Worm (Caenorhabditis elegans) whole organism, young adult: ENCODE data around the gene mbk-1.

Source experiments
- B0035.1 ChIP-seq: sonication (generic microtip); optimal IDR thresholded peaks from 2 replicates; lab custom pipeline; 2016; ENCODE audit warnings: missing genetic modification characterization, mild to moderate bottlenecking, missing compliant biosample characterization, missing genotype, missing genetic modification reagents
- B0336.3 ChIP-seq: fragments of 200-800 bp; sonication (Bioruptor generic); IDR thresholded peaks from 2 replicates; pipeline ENCODE4 v1.3.6; 2022; ENCODE audit warnings: missing genetic modification characterization, missing compliant biosample characterization
- C17E4.6 ChIP-seq: fragments of 200-800 bp; sonication (Bioruptor generic); IDR thresholded peaks from 2 replicates; pipeline ENCODE4 v1.3.6; 2022; ENCODE audit warnings: missing genetic modification reagents, missing genetic modification characterization, missing compliant biosample characterization
- F37B4.10 ChIP-seq: fragments of 200-800 bp; sonication (Bioruptor generic); IDR thresholded peaks from 2 replicates; pipeline ENCODE4 v1.3.6; 2022; ENCODE audit warnings: missing genetic modification characterization, missing compliant biosample characterization
- F39B2.1 ChIP-seq: fragments of 200-800 bp; sonication (Bioruptor generic); IDR thresholded peaks from 2 replicates; pipeline ENCODE4 v1.3.6; 2022; ENCODE audit warnings: missing genetic modification reagents, missing genetic modification characterization, missing compliant biosample characterization
- F55B11.4 ChIP-seq: sonication (generic microtip); optimal IDR thresholded peaks from 2 replicates; lab custom pipeline; 2016; ENCODE audit warnings: missing compliant biosample characterization, missing genetic modification characterization, borderline replicate concordance; ENCODE audit not compliant: insufficient read depth
- F57C9.4 ChIP-seq: sonication (generic microtip); optimal IDR thresholded peaks from 2 replicates; lab custom pipeline; 2017; ENCODE audit warnings: mild to moderate bottlenecking, missing genetic modification characterization, missing compliant biosample characterization
- K11D2.4 ChIP-seq: fragments of 200-800 bp; sonication (Bioruptor generic); IDR thresholded peaks from 2 replicates; pipeline ENCODE4 v1.3.6; 2022; ENCODE audit warnings: missing genetic modification reagents, missing genetic modification characterization, missing compliant biosample characterization
- T26A5.8 ChIP-seq: sonication (generic microtip); optimal IDR thresholded peaks from 2 replicates; lab custom pipeline; 2016; ENCODE audit warnings: missing genetic modification characterization, missing compliant biosample characterization
- Y53F4B.3 ChIP-seq: fragments of 200-800 bp; sonication (Bioruptor generic); IDR thresholded peaks from 2 replicates; pipeline ENCODE4 v1.3.6; 2022; ENCODE audit warnings: missing genetic modification reagents, missing genetic modification characterization, missing compliant biosample characterization
- Y53G8AR.9 ChIP-seq: fragments of 200-800 bp; sonication (Bioruptor generic); conservative IDR thresholded peaks from 2 replicates; pipeline ENCODE4 v1.3.6; 2022; ENCODE audit warnings: missing genetic modification reagents, missing genetic modification characterization, missing compliant biosample characterization
- Y67H2A.10 ChIP-seq: fragments of 200-800 bp; sonication (Bioruptor generic); conservative IDR thresholded peaks from 2 replicates; pipeline ENCODE4 v1.3.6; 2022; ENCODE audit warnings: missing genetic modification reagents, missing genetic modification characterization, missing compliant biosample characterization
- aptf-2 ChIP-seq: fragments of 200-800 bp; sonication (Bioruptor generic); conservative IDR thresholded peaks from 2 replicates; pipeline ENCODE4 v1.3.6; 2022; ENCODE audit warnings: missing genetic modification reagents, missing genetic modification characterization, missing compliant biosample characterization
- atf-7 ChIP-seq: sonication (generic microtip); optimal IDR thresholded peaks from 2 replicates; lab custom pipeline; 2017; ENCODE audit warnings: mild to moderate bottlenecking, missing genetic modification characterization, missing compliant biosample characterization
- attf-3 ChIP-seq: fragments of 200-800 bp; sonication (Bioruptor generic); conservative IDR thresholded peaks from 2 replicates; pipeline ENCODE4 v1.3.6; 2022; ENCODE audit warnings: missing genetic modification reagents, missing genetic modification characterization, missing compliant biosample characterization
- cebp-2 ChIP-seq: fragments of 200-800 bp; sonication (Bioruptor generic); IDR thresholded peaks from 2 replicates; pipeline ENCODE4 v1.3.6; 2022; ENCODE audit warnings: missing genetic modification characterization, missing compliant biosample characterization
- ceh-27 ChIP-seq: fragments of 200-800 bp; sonication (Bioruptor generic); optimal IDR thresholded peaks from 2 replicates; lab custom pipeline; 2018; ENCODE audit warnings: mild to moderate bottlenecking, missing genetic modification characterization, moderate library complexity, missing compliant biosample characterization
- ceh-40 ChIP-seq: fragments of 200-800 bp; sonication (Bioruptor generic); IDR thresholded peaks from 2 replicates; pipeline ENCODE4 v1.3.6; 2022; ENCODE audit warnings: missing genetic modification characterization, missing compliant biosample characterization
- ceh-79 ChIP-seq: sonication (generic microtip); optimal IDR thresholded peaks from 2 replicates; lab custom pipeline; 2017; ENCODE audit warnings: mild to moderate bottlenecking, missing genetic modification characterization, missing compliant biosample characterization
- dox-1 ChIP-seq: fragments of 200-800 bp; sonication (Bioruptor generic); IDR thresholded peaks from 2 replicates; pipeline ENCODE4 v1.3.6; 2022; ENCODE audit warnings: missing genetic modification reagents, missing genetic modification characterization, missing compliant biosample characterization
- dpff-1 ChIP-seq: sonication (generic microtip); optimal IDR thresholded peaks from 2 replicates; lab custom pipeline; 2017; ENCODE audit warnings: mild to moderate bottlenecking, missing genetic modification characterization, missing compliant biosample characterization
- egl-18 ChIP-seq: fragments of 200-800 bp; sonication (Bioruptor generic); IDR thresholded peaks from 2 replicates; pipeline ENCODE4 v1.3.6; 2022; ENCODE audit warnings: missing genetic modification reagents, missing genetic modification characterization, missing compliant biosample characterization
- him-1 ChIP-seq: sonication (generic microtip); optimal IDR thresholded peaks from 2 replicates; lab custom pipeline; 2016; ENCODE audit warnings: missing genotype, missing genetic modification reagents, missing genetic modification characterization, missing compliant biosample characterization
- hsf-1 ChIP-seq: fragments of 200-800 bp; sonication (Bioruptor generic); IDR thresholded peaks from 2 replicates; pipeline ENCODE4 v1.3.6; 2022; ENCODE audit warnings: missing genetic modification reagents, missing genetic modification characterization, missing compliant biosample characterization
- let-607 ChIP-seq, 2 experiments: fragments of 200-800 bp in 1 of 2; sonication (Bioruptor generic) in 1 of 2; sonication (generic microtip) in 1 of 2; optimal IDR thresholded peaks; 2 replicates each; lab custom pipeline; 2016 to 2018; ENCODE audit warnings: mild to moderate bottlenecking in 2 of 2, missing compliant biosample characterization in 2 of 2, missing genetic modification characterization in 2 of 2, moderate library complexity in 2 of 2, missing genotype in 1 of 2
- lin-40 ChIP-seq: sonication (generic microtip); optimal IDR thresholded peaks from 2 replicates; lab custom pipeline; 2016; ENCODE audit warnings: missing genetic modification characterization, mild to moderate bottlenecking, missing compliant biosample characterization, missing genotype, missing genetic modification reagents
- lir-1 ChIP-seq: fragments of 200-800 bp; sonication (Bioruptor generic); conservative IDR thresholded peaks from 2 replicates; pipeline ENCODE4 v1.3.6; 2022; ENCODE audit warnings: missing genetic modification reagents, missing genetic modification characterization, missing compliant biosample characterization
- lsy-27 ChIP-seq: sonication (generic microtip); optimal IDR thresholded peaks from 2 replicates; lab custom pipeline; 2017; ENCODE audit warnings: missing genetic modification characterization, mild to moderate bottlenecking, missing compliant biosample characterization, antibody characterized with exemption, missing genotype, borderline replicate concordance; ENCODE audit not compliant: insufficient read depth
- madf-6 ChIP-seq: fragments of 200-800 bp; sonication (Bioruptor generic); IDR thresholded peaks from 2 replicates; pipeline ENCODE4 v1.3.6; 2022; ENCODE audit warnings: missing genetic modification reagents, missing genetic modification characterization, missing compliant biosample characterization
- nfya-1 ChIP-seq: sonication (generic microtip); optimal IDR thresholded peaks from 2 replicates; lab custom pipeline; 2017; ENCODE audit warnings: antibody characterized with exemption, missing compliant biosample characterization, missing genetic modification characterization, borderline replicate concordance; ENCODE audit not compliant: insufficient read depth
- nfya-2 ChIP-seq: fragments of 200-800 bp; sonication (Bioruptor generic); IDR thresholded peaks from 2 replicates; pipeline ENCODE4 v1.3.6; 2022; ENCODE audit warnings: missing genetic modification reagents, missing genetic modification characterization, missing compliant biosample characterization
- nhr-179 ChIP-seq: sonication (generic microtip); optimal IDR thresholded peaks from 2 replicates; lab custom pipeline; 2016; ENCODE audit warnings: mild to moderate bottlenecking, missing genetic modification characterization, missing compliant biosample characterization
- rec-8 ChIP-seq, 2 experiments: sonication (generic microtip); optimal IDR thresholded peaks; 2 replicates each; lab custom pipeline; 2016; ENCODE audit warnings: mild to moderate bottlenecking in 2 of 2, missing genetic modification characterization in 2 of 2, missing genetic modification reagents in 2 of 2, missing genotype in 2 of 2, missing biosample characterization in 1 of 2, missing compliant biosample characterization in 1 of 2, moderate library complexity in 1 of 2
- rpc-1 ChIP-seq, 2 experiments: fragments of 150-350 bp in 1 of 2; sonication (generic microtip) in 1 of 2; optimal IDR thresholded peaks; 2 replicates each; lab custom pipeline; 2014 to 2018; ENCODE audit warnings: missing biosample characterization in 1 of 2, missing genetic modification characterization in 1 of 2, missing genetic modification reagents in 1 of 2, missing genotype in 1 of 2
- sea-2 ChIP-seq: fragments of 200-800 bp; sonication (Bioruptor generic); IDR thresholded peaks from 2 replicates; pipeline ENCODE4 v1.3.6; 2022; ENCODE audit warnings: missing genetic modification characterization, missing compliant biosample characterization
- snpc-1.1 ChIP-seq: sonication (generic microtip); optimal IDR thresholded peaks from 2 replicates; lab custom pipeline; 2017; ENCODE audit warnings: missing genetic modification characterization, mild to moderate bottlenecking, missing compliant biosample characterization, antibody characterized with exemption, moderate library complexity, missing genotype, missing genetic modification reagents; ENCODE audit not compliant: insufficient read depth
- snpc-1.3 ChIP-seq: sonication (generic microtip); optimal IDR thresholded peaks from 2 replicates; lab custom pipeline; 2017; ENCODE audit warnings: missing genetic modification characterization, mild to moderate bottlenecking, missing compliant biosample characterization, antibody characterized with exemption, moderate library complexity, missing genotype, missing genetic modification reagents; ENCODE audit not compliant: insufficient read depth
- snpc-4 ChIP-seq, 5 experiments: fragments of 150-350 bp in 1 of 5; sonication (generic microtip) in 4 of 5; optimal IDR thresholded peaks; 2 replicates each; lab custom pipeline; 2014 to 2018; ENCODE audit warnings: missing genetic modification characterization in 5 of 5, missing biosample characterization in 3 of 5, antibody characterized with exemption in 2 of 5, mild to moderate bottlenecking in 2 of 5, missing compliant biosample characterization in 2 of 5, missing genotype in 2 of 5, moderate library complexity in 2 of 5, missing genetic modification reagents in 1 of 5
- sptf-2 ChIP-seq: fragments of 200-800 bp; sonication (Bioruptor generic); optimal IDR thresholded peaks from 2 replicates; lab custom pipeline; 2018; ENCODE audit warnings: mild to moderate bottlenecking, missing genetic modification characterization, missing compliant biosample characterization
- tbp1 ChIP-seq: fragments of 200-800 bp; sonication (Bioruptor generic); optimal IDR thresholded peaks from 2 replicates; lab custom pipeline; 2018; ENCODE audit warnings: mild to moderate bottlenecking, missing genetic modification characterization, missing compliant biosample characterization
- tlf-1 ChIP-seq: fragments of 200-800 bp; sonication (Bioruptor generic); optimal IDR thresholded peaks from 2 replicates; lab custom pipeline; 2018; ENCODE audit warnings: mild to moderate bottlenecking, missing genetic modification characterization, missing compliant biosample characterization
- unc-130 ChIP-seq: sonication (generic microtip); optimal IDR thresholded peaks from 2 replicates; lab custom pipeline; 2016; ENCODE audit warnings: missing genetic modification reagents, missing genetic modification characterization, missing compliant biosample characterization

Gene mbk-1

ce11 chrX:14804706-14805105 is 19.6 kb downstream of the mbk-1 start (continued):
- TF ChIP-seq Y53F4B.3 (GFP tag; lab: Robert Waterston, UW) (no peak), ceh-79 (no peak), F39B2.1 (no peak), dpff-1 (tag; lab: Kevin White, UChicago) (no peak), T26A5.8 (tag; lab: Kevin White, UChicago) (no peak), madf-6 (GFP tag; lab: Robert Waterston, UW) (peak; percentile 63; the same call in 1 of the 2 replicates), ceh-40 (GFP tag; lab: Robert Waterston, UW) (peak; percentile 92), F37B4.10 (GFP tag; lab: Robert Waterston, UW) (no peak), tlf-1 (GFP tag; lab: Kevin White, UChicago) (no peak), lsy-27 (tag; lab: Kevin White, UChicago) (peak; percentile 24), snpc-4 (GFP tag; optimal IDR thresholded peaks at IDR 0.05; lab: Kevin White, UChicago) (peak; percentile 81), snpc-4 (tag; optimal IDR thresholded peaks at IDR 0.05; lab: Kevin White, UChicago) (peak in 2 of 4 experiments; percentile 64 to 78), sea-2 (GFP tag; lab: Robert Waterston, UW) (no peak), rec-8 (tag; optimal IDR thresholded peaks at IDR 0.05; lab: Kevin White, UChicago) (peak; percentile 70 to 74), K11D2.4 (GFP tag; lab: Robert Waterston, UW) (no peak), B0035.1 (tag; lab: Kevin White, UChicago) (peak; percentile 31), snpc-1.1 (tag; lab: Kevin White, UChicago) (peak; percentile 59), egl-18 (GFP tag; lab: Robert Waterston, UW) (no peak), cebp-2 (GFP tag; lab: Robert Waterston, UW) (0 out of 2 replicates have a peak, but pooled peaks have one; percentile 81), let-607 (tag; optimal IDR thresholded peaks at IDR 0.05; lab: Kevin White, UChicago) (peak in 1 of 2 experiments; percentile 59), F57C9.4 (no peak), lir-1 (no peak; the same call in 1 of the 2 replicates), nhr-179 (tag; lab: Kevin White, UChicago) (peak; percentile 19), him-1 (tag; lab: Kevin White, UChicago) (peak; percentile 83), snpc-1.3 (tag; lab: Kevin White, UChicago) (peak; percentile 76), attf-3 (GFP tag; lab: Robert Waterston, UW) (no peak), aptf-2 (GFP tag; lab: Robert Waterston, UW) (0 out of 2 replicates have a peak, but pooled peaks have one; percentile 42), dox-1 (GFP tag; lab: Robert Waterston, UW) (no peak), nfya-1 (tag; lab: Kevin White, UChicago) (no peak), F55B11.4 (tag; lab: Kevin White, UChicago) (no peak), unc-130 (GFP tag; lab: Kevin White, UChicago) (no peak), sptf-2 (GFP tag; lab: Kevin White, UChicago) (peak; percentile 74), hsf-1 (no peak), Y67H2A.10 (GFP tag; lab: Robert Waterston, UW) (peak; percentile 29; the same call in 1 of the 2 replicates), Y53G8AR.9 (GFP tag; lab: Robert Waterston, UW) (no peak), rpc-1 (optimal IDR thresholded peaks at IDR 0.05; lab: Kevin White, UChicago) (peak; percentile 87), rpc-1 (tag; optimal IDR thresholded peaks at IDR 0.05; lab: Kevin White, UChicago) (peak; percentile 96), tbp1 (peak; percentile 91), lin-40 (tag; lab: Kevin White, UChicago) (peak; percentile 55), nfya-2 (GFP tag; lab: Robert Waterston, UW) (no peak), atf-7 (tag; lab: Kevin White, UChicago) (peak; percentile 35), C17E4.6 (GFP tag; lab: Robert Waterston, UW) (no peak), B0336.3 (GFP tag; lab: Robert Waterston, UW) (no peak), ceh-27 (GFP tag; lab: Kevin White, UChicago) (peak; percentile 49)
